Worm (Caenorhabditis elegans) whole organism, L3 larva: ENCODE measurements around the gene K02D10.3.

Experiments
- R02D3.7 ChIP-seq: fragments of 150-350 bp; optimal IDR thresholded peaks from 2 replicates; lab custom pipeline; 2014; ENCODE audit warnings: missing biosample characterization, missing genetic modification characterization
- ZK546.5 ChIP-seq: sonication (generic microtip); optimal IDR thresholded peaks from 2 replicates; lab custom pipeline; 2017; ENCODE audit warnings: missing biosample characterization, missing genetic modification characterization
- egl-27 ChIP-seq: sonication (generic microtip); optimal IDR thresholded peaks from 4 replicates; lab custom pipeline; 2017; ENCODE audit warnings: missing biosample characterization, missing genetic modification reagents, missing genetic modification characterization
- elt-1 ChIP-seq: fragments of 150-350 bp; optimal IDR thresholded peaks from 2 replicates; lab custom pipeline; 2014; ENCODE audit warnings: missing biosample characterization, missing genetic modification characterization
- fkh-10 ChIP-seq: sonication (generic microtip); optimal IDR thresholded peaks from 2 replicates; lab custom pipeline; 2017; ENCODE audit warnings: missing biosample characterization, missing genetic modification reagents, missing genetic modification characterization
- fos-1 ChIP-seq: fragments of 150-350 bp; optimal IDR thresholded peaks from 2 replicates; lab custom pipeline; 2014; ENCODE audit warnings: missing biosample characterization, missing genetic modification characterization
- jun-1 ChIP-seq: fragments of 150-350 bp; optimal IDR thresholded peaks from 2 replicates; lab custom pipeline; 2014; ENCODE audit warnings: missing biosample characterization, missing genetic modification reagents, missing genetic modification characterization
- lsy-12 ChIP-seq: sonication (generic microtip); optimal IDR thresholded peaks from 2 replicates; lab custom pipeline; 2016; ENCODE audit warnings: mild to moderate bottlenecking, missing genetic modification characterization, missing compliant biosample characterization
- mdl-1 ChIP-seq: fragments of 150-350 bp; optimal IDR thresholded peaks from 2 replicates; lab custom pipeline; 2014; ENCODE audit warnings: missing biosample characterization, missing genetic modification characterization
- mml-1 ChIP-seq: fragments of 150-350 bp; sonication (generic microtip); optimal IDR thresholded peaks from 3 replicates; lab custom pipeline; 2014; ENCODE audit warnings: missing biosample characterization, missing genetic modification characterization
- nfya-1 ChIP-seq: sonication (generic microtip); optimal IDR thresholded peaks from 2 replicates; lab custom pipeline; 2017; ENCODE audit warnings: missing genetic modification characterization, mild to moderate bottlenecking, missing compliant biosample characterization, antibody characterized with exemption, moderate library complexity; ENCODE audit not compliant: insufficient read depth
- nhr-12 ChIP-seq: fragments of 150-350 bp; optimal IDR thresholded peaks from 2 replicates; lab custom pipeline; 2014; ENCODE audit warnings: missing biosample characterization, missing genetic modification characterization
- nhr-23 ChIP-seq: fragments of 150-350 bp; optimal IDR thresholded peaks from 2 replicates; lab custom pipeline; 2014; ENCODE audit warnings: missing biosample characterization, missing genetic modification reagents, missing genetic modification characterization
- nhr-25 ChIP-seq: sonication (generic microtip); optimal IDR thresholded peaks from 2 replicates; lab custom pipeline; 2017; ENCODE audit warnings: missing biosample characterization, missing genetic modification characterization
- nhr-28 ChIP-seq: fragments of 150-350 bp; optimal IDR thresholded peaks from 2 replicates; lab custom pipeline; 2014; ENCODE audit warnings: missing biosample characterization, missing genetic modification characterization
- nhr-43 ChIP-seq: sonication (generic microtip); optimal IDR thresholded peaks from 2 replicates; lab custom pipeline; 2016; ENCODE audit warnings: mild to moderate bottlenecking, missing genetic modification characterization, missing compliant biosample characterization; ENCODE audit not compliant: poor library complexity, severe bottlenecking
- nhr-67 ChIP-seq: fragments of 150-350 bp; optimal IDR thresholded peaks from 2 replicates; lab custom pipeline; 2014; ENCODE audit warnings: missing biosample characterization, missing genetic modification characterization
- pha-4 ChIP-seq: fragments of 150-350 bp; optimal IDR thresholded peaks from 2 replicates; lab custom pipeline; 2014; ENCODE audit warnings: missing biosample characterization, missing genetic modification reagents, missing genetic modification characterization
- sea-2 ChIP-seq: fragments of 150-350 bp; sonication (generic microtip); optimal IDR thresholded peaks from 4 replicates; lab custom pipeline; 2014; ENCODE audit warnings: missing biosample characterization, missing genetic modification reagents, missing genetic modification characterization
- snpc-4 ChIP-seq: fragments of 150-350 bp; optimal IDR thresholded peaks from 2 replicates; lab custom pipeline; 2014; ENCODE audit warnings: missing biosample characterization, missing genetic modification characterization
- tbx-2 ChIP-seq: sonication (generic microtip); optimal IDR thresholded peaks from 2 replicates; lab custom pipeline; 2016; ENCODE audit warnings: mild to moderate bottlenecking, missing genetic modification characterization, missing compliant biosample characterization
- unc-39 ChIP-seq: sonication (generic microtip); optimal IDR thresholded peaks from 4 replicates; lab custom pipeline; 2017; ENCODE audit warnings: missing biosample characterization, missing genetic modification characterization
- zag-1 ChIP-seq: fragments of 150-350 bp; optimal IDR thresholded peaks from 2 replicates; lab custom pipeline; 2014; ENCODE audit warnings: missing biosample characterization, missing genetic modification characterization
- ztf-11 ChIP-seq: fragments of 150-350 bp; optimal IDR thresholded peaks from 2 replicates; lab custom pipeline; 2014; ENCODE audit warnings: missing biosample characterization, missing genetic modification characterization

Gene K02D10.3

DNA sequence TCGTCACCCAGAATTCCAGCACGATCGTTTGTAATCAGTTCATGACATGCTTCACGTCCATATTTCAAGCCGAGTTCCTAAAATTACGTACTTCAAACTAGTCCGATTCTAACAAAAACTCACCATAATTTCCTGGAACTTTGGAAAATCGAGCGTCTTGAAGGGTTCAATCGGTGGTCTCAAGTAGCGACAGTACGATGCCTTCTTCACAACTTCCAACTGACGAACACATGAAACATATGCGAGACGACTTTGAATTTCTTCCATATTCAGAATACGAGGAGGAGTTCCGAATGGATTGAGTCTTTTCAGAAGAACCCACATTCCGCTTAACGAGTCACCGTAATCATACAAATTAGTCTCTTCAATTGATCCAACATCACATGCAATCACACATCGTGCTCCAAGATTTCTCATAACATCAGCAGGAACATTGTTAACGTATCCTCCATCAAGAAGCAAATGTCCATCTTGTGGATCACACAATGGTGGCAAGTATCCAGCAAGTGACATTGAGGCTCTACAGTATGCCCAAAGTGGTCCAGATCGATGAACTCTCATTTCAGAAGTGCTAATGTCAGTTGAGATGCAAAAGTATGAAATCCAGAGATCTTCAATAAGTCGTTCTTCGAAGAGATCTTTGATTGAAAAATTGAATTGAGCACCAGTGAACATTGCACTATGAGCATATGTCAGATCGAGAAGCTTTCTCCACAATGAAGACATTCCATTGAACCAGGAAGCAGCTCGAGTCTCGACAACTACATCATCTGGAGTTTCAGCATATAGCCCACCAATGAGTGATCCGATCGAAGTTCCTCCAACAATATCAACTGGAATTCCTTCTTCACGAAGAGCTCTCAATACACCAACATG, 45.5 kb downstream of the K02D10.3 start:
- no peak for TF ChIP-seq nhr-12 (tag; lab: Kevin White, UChicago)
- no peak for TF ChIP-seq nhr-43
- no peak for TF ChIP-seq egl-27
- TF ChIP-seq unc-39 (tag; lab: Kevin White, UChicago): no peak
- no peak for TF ChIP-seq mml-1
- no peak for TF ChIP-seq ztf-11 (tag; lab: Kevin White, UChicago)
- TF ChIP-seq R02D3.7 (tag; lab: Kevin White, UChicago): no peak
- no peak for TF ChIP-seq fkh-10 (GFP tag; lab: Kevin White, UChicago)
- no peak for TF ChIP-seq snpc-4 (tag; lab: Kevin White, UChicago)
- TF ChIP-seq sea-2: no peak
- no peak for TF ChIP-seq jun-1 (tag; lab: Kevin White, UChicago)
- TF ChIP-seq elt-1 (tag; lab: Kevin White, UChicago): no peak
- no peak for TF ChIP-seq pha-4 (tag; lab: Kevin White, UChicago)
- TF ChIP-seq mdl-1 (tag; lab: Kevin White, UChicago): no peak
- no peak for TF ChIP-seq zag-1
- TF ChIP-seq, all 47 proteins: peak for 0

DNA sequence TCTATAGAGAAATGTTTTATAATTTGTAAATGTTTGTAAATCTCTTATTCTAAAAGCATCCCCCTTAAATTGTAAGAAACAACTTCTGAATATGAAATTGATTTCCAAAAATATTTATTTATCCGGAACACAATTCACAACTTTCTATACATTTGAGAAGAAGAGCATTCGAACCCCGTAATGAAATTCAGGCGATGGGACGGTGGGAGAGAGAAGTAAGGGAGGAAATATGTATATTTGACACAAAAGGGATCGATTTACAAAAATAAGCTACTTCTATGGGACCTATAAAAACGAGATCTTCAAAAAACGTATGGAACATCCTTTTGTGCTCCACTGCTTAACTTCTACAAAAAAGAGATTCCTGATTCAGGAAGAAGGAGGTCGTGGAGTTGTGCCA, 46.5 kb downstream of the K02D10.3 start:
- TF ChIP-seq ZK546.5 (tag; lab: Kevin White, UChicago) (no peak), snpc-4 (tag; lab: Kevin White, UChicago) (no peak), pha-4 (tag; lab: Kevin White, UChicago) (no peak), nfya-1 (no peak), nhr-28 (tag; lab: Kevin White, UChicago) (no peak), unc-39 (tag; lab: Kevin White, UChicago) (no peak), fos-1 (no peak), nhr-67 (no peak), mml-1 (no peak), nhr-25 (no peak), tbx-2 (tag; lab: Kevin White, UChicago) (no peak), lsy-12 (tag; lab: Kevin White, UChicago) (no peak), fkh-10 (GFP tag; lab: Kevin White, UChicago) (no peak), nhr-23 (no peak)
